Worm (Caenorhabditis elegans): ENCODE results near the gene F18C5.5.

Gene F18C5.5

DNA sequence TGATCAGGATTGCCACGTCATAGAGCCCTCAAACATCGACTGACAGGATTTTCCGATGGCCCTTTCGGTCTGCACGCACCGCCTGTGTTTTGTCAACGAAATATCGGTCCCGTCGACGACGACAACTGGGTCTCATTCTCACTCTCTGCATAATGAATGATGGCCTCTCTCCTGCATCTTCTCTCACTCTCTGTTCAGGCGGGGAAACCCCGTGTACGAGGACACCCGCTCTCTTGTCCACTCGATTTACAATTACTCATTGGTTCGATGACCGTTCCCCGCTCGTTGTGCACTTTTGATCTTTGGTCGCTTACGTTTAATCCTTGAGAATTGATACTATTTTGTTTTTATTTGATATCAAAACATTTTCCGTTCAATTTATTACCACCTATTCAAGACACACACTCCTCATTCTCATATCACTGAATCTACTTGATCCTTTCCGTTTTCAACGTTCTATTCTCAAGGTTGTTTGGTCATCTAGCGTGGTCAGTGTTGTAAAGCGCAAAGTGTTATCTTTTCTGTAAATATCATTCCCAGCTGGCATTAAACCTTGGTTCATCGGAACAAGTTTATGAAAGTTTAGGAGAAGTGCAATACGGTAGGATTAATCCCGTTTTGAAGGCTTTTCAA, 43.8 kb downstream of the F18C5.5 start:
- TF ChIP-seq ets-7 (tag; optimal IDR thresholded peaks at IDR 0.05): no peak
- TF ChIP-seq flt-1 (GFP tag; IDR thresholded peaks at IDR 0.05): 0 out of 2 replicates have a peak, but pooled peaks have one; percentile 23
- 0 out of 2 replicates have a peak, but pooled peaks have one; percentile 36 for TF ChIP-seq sea-1 (GFP tag; conservative IDR thresholded peaks at IDR 0.05)
- no peak for TF ChIP-seq ceh-36 (tag; optimal IDR thresholded peaks at IDR 0.05)
- TF ChIP-seq ceh-13 (GFP tag; optimal IDR thresholded peaks at IDR 0.05): no peak
- peak; percentile 80 for TF ChIP-seq hmg-4 (GFP tag; optimal IDR thresholded peaks at IDR 0.05)
- peak; percentile 53 for TF ChIP-seq aly-1 (tag; optimal IDR thresholded peaks at IDR 0.05)
- no peak for TF ChIP-seq tbx-11 (GFP tag; IDR thresholded peaks at IDR 0.05)

DNA sequence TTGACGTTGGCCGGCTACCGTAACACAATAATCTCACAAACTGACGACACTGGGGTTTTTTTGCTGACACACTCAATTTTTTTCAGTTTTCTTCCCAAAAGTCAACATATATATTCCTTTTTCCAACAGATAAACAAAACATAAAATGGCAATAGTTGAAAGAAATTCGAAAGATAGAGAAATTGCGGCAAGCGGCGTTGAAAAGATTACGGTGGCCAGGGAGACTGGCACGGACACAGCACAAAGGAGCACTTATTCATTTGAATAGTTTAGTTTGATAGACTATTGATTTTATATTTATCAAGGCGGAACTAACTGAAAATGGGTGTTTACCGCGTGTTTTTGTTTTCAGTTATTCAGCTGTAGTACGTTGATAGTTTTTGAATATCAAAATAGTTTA, 45.2 kb downstream of the F18C5.5 start, which contains the start of gene toe-2:
toe-2 (minus strand) TSS at position 70 of the 400 bp plus-strand sequence.
- TF ChIP-seq hnd-1 (tag; optimal IDR thresholded peaks at IDR 0.05) (no peak), ceh-36 (tag; optimal IDR thresholded peaks at IDR 0.05) (no peak), ceh-13 (GFP tag; optimal IDR thresholded peaks at IDR 0.05) (no peak), hmg-4 (GFP tag; optimal IDR thresholded peaks at IDR 0.05) (no peak), ets-7 (tag; optimal IDR thresholded peaks at IDR 0.05) (no peak), ama-1 (optimal IDR thresholded peaks at IDR 0.05) (no peak), tbx-11 (GFP tag; IDR thresholded peaks at IDR 0.05) (no peak), tra-4 (tag; optimal IDR thresholded peaks at IDR 0.05) (no peak), sea-1 (GFP tag; conservative IDR thresholded peaks at IDR 0.05) (no peak), flt-1 (GFP tag; IDR thresholded peaks at IDR 0.05) (no peak), aly-1 (tag; optimal IDR thresholded peaks at IDR 0.05) (no peak), hmbx-1 (tag; optimal IDR thresholded peaks at IDR 0.05) (no peak), pes-1 (GFP tag; IDR thresholded peaks at IDR 0.05) (no peak), F13C5.2 (tag; optimal IDR thresholded peaks at IDR 0.05) (no peak), B0310.2 (tag; optimal IDR thresholded peaks at IDR 0.05) (no peak)

DNA sequence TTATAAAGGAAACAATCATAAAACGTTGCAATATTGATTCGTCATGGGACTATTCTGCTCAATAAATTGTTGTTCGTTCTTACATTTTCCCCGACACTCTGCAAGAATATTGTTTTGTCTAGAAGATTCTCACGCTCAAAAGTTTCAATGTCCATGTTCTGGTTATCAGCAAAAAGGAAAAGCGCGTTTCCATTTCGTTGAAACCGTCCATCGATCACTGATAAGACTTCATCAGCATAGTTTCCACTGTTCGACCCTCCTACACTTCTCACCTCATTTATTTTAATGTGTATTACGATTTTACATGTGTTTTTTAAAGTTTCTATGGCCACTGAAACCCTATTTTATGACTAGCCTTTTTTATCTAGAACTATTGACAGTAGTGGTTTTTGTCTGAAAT, 46.4 kb downstream of the F18C5.5 start:
- TF ChIP-seq hnd-1 (tag; optimal IDR thresholded peaks at IDR 0.05) (no peak), B0310.2 (tag; optimal IDR thresholded peaks at IDR 0.05) (no peak), aly-1 (tag; optimal IDR thresholded peaks at IDR 0.05) (no peak), pes-1 (GFP tag; IDR thresholded peaks at IDR 0.05) (no peak), ets-7 (tag; optimal IDR thresholded peaks at IDR 0.05) (no peak), ceh-13 (GFP tag; optimal IDR thresholded peaks at IDR 0.05) (no peak), tbx-37 (GFP tag; conservative IDR thresholded peaks at IDR 0.05) (no peak), F13C5.2 (tag; optimal IDR thresholded peaks at IDR 0.05) (no peak), tra-4 (tag; optimal IDR thresholded peaks at IDR 0.05) (no peak), scrt-1 (GFP tag; IDR thresholded peaks at IDR 0.05) (no peak), sea-1 (GFP tag; conservative IDR thresholded peaks at IDR 0.05) (no peak), ceh-36 (tag; optimal IDR thresholded peaks at IDR 0.05) (no peak)

DNA sequence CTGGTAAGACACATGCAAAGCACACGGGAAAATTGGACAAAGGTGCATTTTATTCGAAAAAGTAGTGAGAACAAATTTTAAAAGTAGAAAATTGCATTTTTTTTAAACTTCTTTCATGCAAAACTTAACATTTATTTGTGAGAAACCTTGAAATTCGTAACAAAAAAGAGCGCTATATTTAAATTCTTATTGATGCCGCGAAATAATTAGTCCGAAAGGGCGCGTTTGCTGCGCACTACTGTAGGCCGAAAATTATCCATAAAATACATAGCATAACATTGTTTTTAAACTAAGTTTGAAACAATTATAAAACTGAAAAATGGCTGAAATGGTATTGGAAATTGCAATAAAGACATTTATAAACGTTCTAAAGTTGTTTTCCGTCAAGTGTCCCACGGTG, 46.8 kb downstream of the F18C5.5 start:
- no peak for TF ChIP-seq tra-4 (tag; optimal IDR thresholded peaks at IDR 0.05)
- no peak for TF ChIP-seq hmg-4 (GFP tag; optimal IDR thresholded peaks at IDR 0.05)
- TF ChIP-seq pes-1 (GFP tag; IDR thresholded peaks at IDR 0.05): no peak
- TF ChIP-seq tbx-37 (GFP tag; conservative IDR thresholded peaks at IDR 0.05): no peak
- no peak for TF ChIP-seq tbx-11 (GFP tag; IDR thresholded peaks at IDR 0.05)

DNA sequence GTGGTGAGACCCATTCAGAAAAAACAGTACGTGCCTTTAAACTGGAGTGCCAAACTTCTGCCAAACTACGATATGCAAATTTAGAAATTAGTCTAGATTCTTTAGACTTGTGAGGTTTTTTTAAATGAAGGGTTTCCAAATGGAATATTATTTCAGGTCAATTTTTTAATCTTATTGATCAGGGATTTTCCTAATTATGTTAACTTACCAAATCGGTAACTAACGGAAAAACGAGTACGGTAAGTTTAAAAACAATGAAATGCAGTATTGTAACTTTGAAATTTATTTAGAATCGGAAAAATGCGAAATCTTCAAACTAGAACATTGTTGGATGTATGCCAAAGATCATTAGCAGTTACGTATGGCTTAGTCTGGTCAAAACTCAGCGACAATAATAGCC, 50.3 kb downstream of the F18C5.5 start, which contains the start of gene C56E6.7:
C56E6.7 (plus strand) TSS at position 301 of the 400 bp plus-strand sequence.
- no peak for TF ChIP-seq ceh-13 (GFP tag; optimal IDR thresholded peaks at IDR 0.05)
- TF ChIP-seq tbx-37 (GFP tag; conservative IDR thresholded peaks at IDR 0.05): no peak
- TF ChIP-seq tra-4 (tag; optimal IDR thresholded peaks at IDR 0.05): no peak
- TF ChIP-seq ceh-36 (tag; optimal IDR thresholded peaks at IDR 0.05): no peak
- TF ChIP-seq hmbx-1 (tag; optimal IDR thresholded peaks at IDR 0.05): no peak
- TF ChIP-seq ama-1 (optimal IDR thresholded peaks at IDR 0.05): no peak
